Worm (Caenorhabditis elegans) whole organism, young adult: Measurements from ENCODE around the gene F21C10.1.

ENCODE experiments used
- T07F8.4 ChIP-seq: sonication (generic microtip); optimal IDR thresholded peaks from 2 replicates; lab custom pipeline; 2016; ENCODE audit warnings: mild to moderate bottlenecking, missing genetic modification characterization, moderate library complexity, missing compliant biosample characterization
- dox-1 ChIP-seq: fragments of 200-800 bp; sonication (Bioruptor generic); IDR thresholded peaks from 2 replicates; pipeline ENCODE4 v1.3.6; 2022; ENCODE audit warnings: missing genetic modification reagents, missing genetic modification characterization, missing compliant biosample characterization
- egrh-3 ChIP-seq: fragments of 200-800 bp; sonication (Bioruptor generic); IDR thresholded peaks from 2 replicates; pipeline ENCODE4 v1.3.6; 2022; ENCODE audit warnings: missing genetic modification reagents, missing genetic modification characterization, missing compliant biosample characterization

- TF ChIP-seq dox-1 (GFP tag; lab: Robert Waterston, UW) (no peak), egrh-3 (no peak), T07F8.4 (no peak)
Measured at ce11 chrV:9157597-9157996, 25.5 kb downstream of the F21C10.1 start.
